Fruit fly (Drosophila melanogaster) whole organism, adult: ENCODE measurements around the gene CG1273.

Source experiments
- CG33017 ChIP-seq: fragments of 200-800 bp; sonication (Bioruptor generic); optimal IDR thresholded peaks from 2 replicates; lab custom pipeline; 2018; ENCODE audit warnings: missing biosample characterization, mild to moderate bottlenecking, missing genetic modification characterization, moderate library complexity
- CG5204 ChIP-seq: fragments of 200-800 bp; sonication (Bioruptor generic); optimal IDR thresholded peaks from 2 replicates; lab custom pipeline; 2016; ENCODE audit warnings: missing biosample characterization, missing genetic modification characterization
- CG7045 ChIP-seq: fragments of 200-800 bp; sonication (Bioruptor generic); optimal IDR thresholded peaks from 2 replicates; lab custom pipeline; 2017; ENCODE audit warnings: missing biosample characterization, mild to moderate bottlenecking, missing genetic modification characterization
- CG7101 ChIP-seq: fragments of 200-800 bp; sonication (Bioruptor generic); optimal IDR thresholded peaks from 2 replicates; lab custom pipeline; 2018; ENCODE audit warnings: missing biosample characterization, mild to moderate bottlenecking, missing genetic modification characterization, moderate library complexity
- Hr96 ChIP-seq: fragments of 200-800 bp; sonication (Bioruptor generic); optimal IDR thresholded peaks from 2 replicates; lab custom pipeline; 2016; ENCODE audit warnings: missing biosample characterization, missing genetic modification characterization
- cnc ChIP-seq, 2 experiments: fragments of >200 bp; optimal IDR thresholded peaks; 2 replicates each; lab custom pipeline; 2017
- kay ChIP-seq: fragments of 200-800 bp; sonication (Bioruptor generic); peaks from one replicate; lab custom pipeline; 2016; ENCODE audit warnings: missing biosample characterization, missing genetic modification characterization, borderline replicate concordance
- ovo ChIP-seq: fragments of 200-800 bp; sonication (Bioruptor generic); optimal IDR thresholded peaks from 2 replicates; lab custom pipeline; 2016; ENCODE audit warnings: missing biosample characterization, missing genetic modification characterization
- pad ChIP-seq: fragments of 200-800 bp; sonication (Bioruptor generic); optimal IDR thresholded peaks from 3 replicates; lab custom pipeline; 2017; ENCODE audit warnings: missing biosample characterization, missing genetic modification characterization, mild to moderate bottlenecking, moderate library complexity, missing genetic modification reagents
- tj ChIP-seq: fragments of 200-800 bp; sonication (Bioruptor generic); optimal IDR thresholded peaks from 3 replicates; lab custom pipeline; 2017; ENCODE audit warnings: missing biosample characterization, mild to moderate bottlenecking, missing genetic modification characterization, moderate library complexity

DNA sequence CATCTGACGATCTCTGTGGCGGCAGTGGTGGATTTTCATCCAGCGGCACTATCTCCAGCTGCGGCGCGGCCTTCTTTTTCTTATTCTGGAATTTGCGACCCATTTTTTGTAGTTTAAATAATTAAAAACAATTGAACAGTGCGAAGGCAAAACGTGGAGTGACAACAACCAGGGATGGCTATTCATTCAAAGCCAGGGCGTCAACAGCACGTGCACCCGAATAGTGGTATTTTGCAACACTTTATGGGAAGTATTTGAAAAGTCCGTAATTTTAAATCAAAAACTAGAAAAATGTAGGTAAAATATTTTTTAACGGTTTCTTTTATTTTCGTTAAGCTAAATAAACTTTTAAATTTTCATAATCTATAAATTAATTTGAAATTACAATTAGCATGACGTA lies 19.1 kb downstream of the CG1273 start, which contains the start of gene CG11583:
- peak; percentile 19 for TF ChIP-seq CG7045 (GFP tag; lab: Kevin White, UChicago)
- TF ChIP-seq kay (GFP tag; lab: Kevin White, UChicago): no peak
- peak; percentile 26 for TF ChIP-seq ovo
- no peak for TF ChIP-seq tj (GFP tag; lab: Kevin White, UChicago)
- TF ChIP-seq Hr96 (GFP tag; lab: Kevin White, UChicago): no peak
- peak; percentile 7 for TF ChIP-seq CG33017 (tag; lab: Kevin White, UChicago)
- peak; percentile 57 for TF ChIP-seq pad (GFP tag; lab: Kevin White, UChicago)
- TF ChIP-seq cnc (optimal IDR thresholded peaks at IDR 0.05; lab: Kevin White, UChicago): no peak
- TF ChIP-seq CG7101 (tag; lab: Kevin White, UChicago): peak; percentile 72
- TF ChIP-seq CG5204 (GFP tag; lab: Kevin White, UChicago): no peak
